Fruit fly (Drosophila melanogaster) whole organism, embryonic: ENCODE measurements around the gene tay.

Experiments used
- Atf-2 ChIP-seq: fragments of 200-800 bp; sonication (Bioruptor generic); optimal IDR thresholded peaks from 2 replicates; lab custom pipeline; 2016; ENCODE audit warnings: missing biosample characterization, missing genetic modification characterization
- CG12071 ChIP-seq: fragments of 200-800 bp; sonication (Bioruptor generic); optimal IDR thresholded peaks from 3 replicates; lab custom pipeline; 2018; ENCODE audit warnings: missing biosample characterization, mild to moderate bottlenecking, missing genetic modification characterization
- CG12104 ChIP-seq: fragments of 200-800 bp; sonication (Bioruptor generic); optimal IDR thresholded peaks from 3 replicates; lab custom pipeline; 2016; ENCODE audit warnings: missing biosample characterization, missing genetic modification characterization
- CG12236 ChIP-seq: fragments of 200-800 bp; sonication (Bioruptor generic); optimal IDR thresholded peaks from 2 replicates; lab custom pipeline; 2016; ENCODE audit warnings: missing biosample characterization, missing genetic modification characterization
- CG12659 ChIP-seq: fragments of 200-800 bp; sonication (Bioruptor generic); optimal IDR thresholded peaks from 3 replicates; lab custom pipeline; 2017; ENCODE audit warnings: mild to moderate bottlenecking, missing biosample characterization, missing genetic modification reagents, missing genetic modification characterization
- CG14667 ChIP-seq: fragments of 200-800 bp; sonication (Bioruptor generic); IDR thresholded peaks from 2 replicates; pipeline ENCODE4 v1.3.6; 2022; ENCODE audit warnings: missing biosample characterization, missing genetic modification characterization
- CG15269 ChIP-seq: fragments of 200-800 bp; sonication (Bioruptor generic); optimal IDR thresholded peaks from 2 replicates; lab custom pipeline; 2018; ENCODE audit warnings: missing biosample characterization, mild to moderate bottlenecking, missing genetic modification characterization, moderate library complexity
- CG16779 ChIP-seq: fragments of 200-800 bp; sonication (Bioruptor generic); IDR thresholded peaks from 2 replicates; pipeline ENCODE4 v1.3.6; 2022; ENCODE audit warnings: missing biosample characterization, missing genetic modification characterization
- CG17361 ChIP-seq: fragments of 200-800 bp; sonication (Bioruptor generic); IDR thresholded peaks from 3 replicates; pipeline ENCODE4 v1.3.6; 2022; ENCODE audit warnings: missing biosample characterization, missing genetic modification characterization
- CG18599 ChIP-seq: fragments of 200-800 bp; sonication (Bioruptor generic); optimal IDR thresholded peaks from 3 replicates; lab custom pipeline; 2017; ENCODE audit warnings: missing biosample characterization, missing genetic modification characterization, mild to moderate bottlenecking, moderate library complexity, missing genetic modification reagents
- CG2116 ChIP-seq: fragments of 200-800 bp; sonication (Bioruptor generic); optimal IDR thresholded peaks from 3 replicates; lab custom pipeline; 2018; ENCODE audit warnings: missing biosample characterization, mild to moderate bottlenecking, missing genetic modification characterization
- CG2202 ChIP-seq: fragments of 200-800 bp; sonication (Bioruptor generic); optimal IDR thresholded peaks from 2 replicates; lab custom pipeline; 2018; ENCODE audit warnings: missing biosample characterization, mild to moderate bottlenecking, missing genetic modification characterization
- CG2712 ChIP-seq: fragments of 200-800 bp; optimal IDR thresholded peaks from 3 replicates; lab custom pipeline; 2019; ENCODE audit warnings: missing biosample characterization, mild to moderate bottlenecking, missing genetic modification characterization, moderate library complexity
- CG30020 ChIP-seq: fragments of 200-800 bp; optimal IDR thresholded peaks from 2 replicates; lab custom pipeline; 2019; ENCODE audit warnings: missing biosample characterization, mild to moderate bottlenecking, missing genetic modification characterization, moderate library complexity
- CG31365 ChIP-seq: fragments of 200-800 bp; sonication (Bioruptor generic); optimal IDR thresholded peaks from 2 replicates; lab custom pipeline; 2018; ENCODE audit warnings: missing biosample characterization, mild to moderate bottlenecking, missing genetic modification characterization
- CG32767 ChIP-seq: fragments of 200-800 bp; sonication (Bioruptor generic); IDR thresholded peaks from 2 replicates; pipeline ENCODE4 v1.3.6; 2022; ENCODE audit warnings: missing biosample characterization, missing genetic modification characterization
- CG3407 ChIP-seq: fragments of 200-800 bp; sonication (Bioruptor generic); optimal IDR thresholded peaks from 2 replicates; lab custom pipeline; 2018; ENCODE audit warnings: missing biosample characterization, mild to moderate bottlenecking, missing genetic modification characterization
- CG43689 ChIP-seq: fragments of 200-800 bp; sonication (Bioruptor generic); IDR thresholded peaks from 2 replicates; pipeline ENCODE4 v1.3.6; 2022; ENCODE audit warnings: missing biosample characterization, missing genetic modification characterization
- CG7271 ChIP-seq: fragments of 200-800 bp; sonication (Bioruptor generic); optimal IDR thresholded peaks from 2 replicates; lab custom pipeline; 2018; ENCODE audit warnings: missing biosample characterization, mild to moderate bottlenecking, missing genetic modification characterization, moderate library complexity
- CG8388 ChIP-seq: fragments of 200-800 bp; sonication (Bioruptor generic); optimal IDR thresholded peaks from 2 replicates; lab custom pipeline; 2019; ENCODE audit warnings: missing biosample characterization, mild to moderate bottlenecking, missing genetic modification characterization, moderate library complexity
- CG8765 ChIP-seq: fragments of 200-800 bp; sonication (Bioruptor generic); IDR thresholded peaks from 2 replicates; pipeline ENCODE4 v1.3.6; 2022; ENCODE audit warnings: missing biosample characterization, missing genetic modification characterization
- CG9437 ChIP-seq: fragments of 200-800 bp; sonication (Bioruptor generic); optimal IDR thresholded peaks from 2 replicates; lab custom pipeline; 2018; ENCODE audit warnings: missing biosample characterization, mild to moderate bottlenecking, missing genetic modification characterization
- Camta ChIP-seq: fragments of 200-800 bp; sonication (Bioruptor generic); optimal IDR thresholded peaks from 2 replicates; lab custom pipeline; 2016; ENCODE audit warnings: missing biosample characterization, missing genetic modification characterization
- D19A ChIP-seq: fragments of 200-800 bp; optimal IDR thresholded peaks from 3 replicates; lab custom pipeline; 2019; ENCODE audit warnings: missing biosample characterization, mild to moderate bottlenecking, missing genetic modification characterization, moderate library complexity
- Dbx ChIP-seq: fragments of 200-800 bp; sonication (Bioruptor generic); IDR thresholded peaks from 3 replicates; pipeline ENCODE4 v1.3.6; 2022; ENCODE audit warnings: missing biosample characterization, missing genetic modification characterization
- Doc2 ChIP-seq: fragments of 200-800 bp; sonication (Bioruptor generic); IDR thresholded peaks from 2 replicates; pipeline ENCODE4 v1.3.6; 2022; ENCODE audit warnings: missing biosample characterization, missing genetic modification characterization
- Doc3 ChIP-seq: fragments of 200-800 bp; sonication (Bioruptor generic); IDR thresholded peaks from 3 replicates; pipeline ENCODE4 v1.3.6; 2022; ENCODE audit warnings: missing biosample characterization, missing genetic modification characterization; ENCODE audit not compliant: partially characterized antibody
- H15 ChIP-seq: fragments of 200-800 bp; sonication (Bioruptor generic); IDR thresholded peaks from 3 replicates; pipeline ENCODE4 v1.3.6; 2022; ENCODE audit warnings: missing biosample characterization, missing genetic modification characterization
- H2.0 ChIP-seq: fragments of 200-800 bp; sonication (Bioruptor generic); IDR thresholded peaks from 2 replicates; pipeline ENCODE4 v1.3.6; 2022; ENCODE audit warnings: missing biosample characterization, missing genetic modification characterization
- Hr39 ChIP-seq: fragments of >200 bp; optimal IDR thresholded peaks from 2 replicates; lab custom pipeline; 2017
- Max ChIP-seq: fragments of 200-800 bp; sonication (Bioruptor generic); optimal IDR thresholded peaks from 2 replicates; lab custom pipeline; 2016; ENCODE audit warnings: missing biosample characterization, mild to moderate bottlenecking, missing genetic modification characterization
- Nf-YC ChIP-seq: fragments of 200-800 bp; optimal IDR thresholded peaks from 3 replicates; lab custom pipeline; 2019; ENCODE audit warnings: missing biosample characterization, mild to moderate bottlenecking, missing genetic modification characterization, moderate library complexity
- Opbp ChIP-seq: fragments of 200-800 bp; sonication (Bioruptor generic); IDR thresholded peaks from 3 replicates; pipeline ENCODE4 v1.3.6; 2022; ENCODE audit warnings: missing biosample characterization, missing genetic modification characterization; ENCODE audit not compliant: partially characterized antibody
- Ptx1 ChIP-seq: fragments of 200-800 bp; sonication (Bioruptor generic); IDR thresholded peaks from 2 replicates; pipeline ENCODE4 v1.3.6; 2022; ENCODE audit warnings: missing biosample characterization, missing genetic modification characterization
- Sin3A ChIP-seq: fragments of >200 bp; optimal IDR thresholded peaks from 2 replicates; lab custom pipeline; 2018
- Six4 ChIP-seq: fragments of 200-800 bp; sonication (Bioruptor generic); optimal IDR thresholded peaks from 2 replicates; lab custom pipeline; 2016; ENCODE audit warnings: missing biosample characterization, missing genetic modification characterization
- TFAM ChIP-seq: fragments of 200-800 bp; sonication (Bioruptor generic); optimal IDR thresholded peaks from 2 replicates; lab custom pipeline; 2017; ENCODE audit warnings: missing biosample characterization, missing genetic modification characterization, inconsistent platforms
- Xrp1 ChIP-seq: fragments of 200-800 bp; sonication (Bioruptor generic); IDR thresholded peaks from 2 replicates; pipeline ENCODE4 v1.3.6; 2022; ENCODE audit warnings: missing biosample characterization, missing genetic modification characterization
- ash1 ChIP-seq: fragments of 200-800 bp; sonication (Bioruptor generic); optimal IDR thresholded peaks from 2 replicates; lab custom pipeline; 2018; ENCODE audit warnings: missing biosample characterization, mild to moderate bottlenecking, missing genetic modification characterization
- chinmo ChIP-seq: fragments of 200-800 bp; sonication (Bioruptor generic); IDR thresholded peaks from 4 replicates; pipeline ENCODE4 v1.3.6; 2022; ENCODE audit warnings: missing biosample characterization, missing genetic modification characterization; ENCODE audit not compliant: partially characterized antibody
- ewg ChIP-seq: fragments of 200-800 bp; sonication (Bioruptor generic); optimal IDR thresholded peaks from 3 replicates; lab custom pipeline; 2017; ENCODE audit warnings: mild to moderate bottlenecking, missing biosample characterization, missing genetic modification reagents, missing genetic modification characterization
- h ChIP-seq: fragments of >200 bp; optimal IDR thresholded peaks from 2 replicates; lab custom pipeline; 2017
- hth ChIP-seq: fragments of >200 bp; optimal IDR thresholded peaks from 2 replicates; lab custom pipeline; 2017; ENCODE audit warnings: inconsistent platforms
- lab ChIP-seq: fragments of 200-800 bp; sonication (Bioruptor generic); optimal IDR thresholded peaks from 3 replicates; lab custom pipeline; 2017; ENCODE audit warnings: missing biosample characterization, missing genetic modification characterization, mild to moderate bottlenecking, moderate library complexity, missing genetic modification reagents
- nerfin-1 ChIP-seq: fragments of 200-800 bp; sonication (Bioruptor generic); optimal IDR thresholded peaks from 3 replicates; lab custom pipeline; 2019; ENCODE audit warnings: missing biosample characterization, mild to moderate bottlenecking, missing genetic modification characterization, moderate library complexity
- odd ChIP-seq: fragments of 200-800 bp; sonication (Bioruptor generic); optimal IDR thresholded peaks from 2 replicates; lab custom pipeline; 2017; ENCODE audit warnings: missing biosample characterization, mild to moderate bottlenecking, missing genetic modification characterization
- peb ChIP-seq: fragments of 200-800 bp; sonication (Bioruptor generic); IDR thresholded peaks from 2 replicates; pipeline ENCODE4 v1.3.6; 2022; ENCODE audit warnings: missing biosample characterization, missing genetic modification characterization
- schlank ChIP-seq: fragments of 200-800 bp; sonication (Bioruptor generic); optimal IDR thresholded peaks from 2 replicates; lab custom pipeline; 2018; ENCODE audit warnings: missing biosample characterization, mild to moderate bottlenecking, missing genetic modification characterization
- tna ChIP-seq: fragments of 200-800 bp; sonication (Bioruptor generic); IDR thresholded peaks from 2 replicates; pipeline ENCODE4 v1.3.6; 2022; ENCODE audit warnings: missing biosample characterization, missing genetic modification characterization; ENCODE audit not compliant: partially characterized antibody
- trem ChIP-seq: fragments of 200-800 bp; optimal IDR thresholded peaks from 3 replicates; lab custom pipeline; 2019; ENCODE audit warnings: missing biosample characterization, mild to moderate bottlenecking, missing genetic modification characterization, moderate library complexity
- yki ChIP-seq: fragments of >200 bp; optimal IDR thresholded peaks from 3 replicates; lab custom pipeline; 2018

The tay gene

dm6 chrX:15909564-15910284, 22.6 kb upstream of the tay start, which contains the start of gene CycD (continued):
- TF ChIP-seq schlank (no peak), lab (no peak), CG15269 (tag; lab: Kevin White, UChicago) (no peak), CG12104 (GFP tag; lab: Kevin White, UChicago) (no peak), Dbx (GFP tag; lab: Robert Waterston, UW) (peak; percentile 68; the same call in 2 of the 3 replicates), CG12236 (no peak), nerfin-1 (tag; lab: Kevin White, UChicago) (no peak), Sin3A (lab: Kevin White, UChicago) (peak; percentile 11), Doc2 (no peak), CG43689 (GFP tag; lab: Robert Waterston, UW) (no peak), tna (GFP tag; lab: Robert Waterston, UW) (0 out of 2 replicates have a peak, but pooled peaks have one; percentile 35), H2.0 (GFP tag; lab: Robert Waterston, UW) (peak; percentile 23; the same call in 1 of the 2 replicates), CG7271 (tag; lab: Kevin White, UChicago) (no peak), CG17361 (GFP tag; lab: Robert Waterston, UW) (no peak; the same call in 2 of the 3 replicates), CG18599 (GFP tag; lab: Kevin White, UChicago) (no peak), CG2116 (GFP tag; lab: Kevin White, UChicago) (peak; percentile 18), Max (GFP tag; lab: Kevin White, UChicago) (no peak), CG32767 (no peak), TFAM (GFP tag; lab: Kevin White, UChicago) (no peak), CG14667 (no peak), CG8765 (GFP tag; lab: Robert Waterston, UW) (no peak; the same call in 1 of the 2 replicates), Hr39 (no peak), h (no peak), CG2202 (tag; lab: Kevin White, UChicago) (no peak), CG31365 (no peak), odd (GFP tag; lab: Kevin White, UChicago) (no peak), ash1 (GFP tag; lab: Kevin White, UChicago) (no peak), CG8388 (GFP tag; lab: Kevin White, UChicago) (no peak), CG12071 (GFP tag; lab: Kevin White, UChicago) (no peak), CG16779 (GFP tag; lab: Robert Waterston, UW) (no peak), H15 (GFP tag; lab: Robert Waterston, UW) (no peak), Atf-2 (GFP tag; lab: Kevin White, UChicago) (no peak), chinmo (GFP tag; lab: Robert Waterston, UW) (0 out of 4 replicates have a peak, but pooled peaks have one; percentile 29), CG3407 (no peak), peb (no peak), Xrp1 (GFP tag; lab: Robert Waterston, UW) (peak; percentile 34; the same call in 1 of the 2 replicates), Camta (GFP tag; lab: Kevin White, UChicago) (no peak), CG30020 (tag; lab: Kevin White, UChicago) (peak; percentile 96), Opbp (GFP tag; lab: Robert Waterston, UW) (peak; percentile 78), CG9437 (GFP tag; lab: Kevin White, UChicago) (peak; percentile 15), trem (tag; lab: Kevin White, UChicago) (peak; percentile 4), Ptx1 (GFP tag; lab: Robert Waterston, UW) (peak; percentile 47; the same call in 1 of the 2 replicates), CG2712 (tag; lab: Kevin White, UChicago) (peak; percentile 17), ewg (GFP tag; lab: Kevin White, UChicago) (no peak), yki (lab: Kevin White, UChicago) (no peak), hth (no peak), Six4 (GFP tag; lab: Kevin White, UChicago) (no peak), Doc3 (GFP tag; lab: Robert Waterston, UW) (no peak), D19A (tag; lab: Kevin White, UChicago) (no peak), CG12659 (GFP tag; lab: Kevin White, UChicago) (peak; percentile 48), Nf-YC (tag; lab: Kevin White, UChicago) (no peak)
